Fruit fly (Drosophila melanogaster): ENCODE data around the gene CG8539.

Gene CG8539

DNA sequence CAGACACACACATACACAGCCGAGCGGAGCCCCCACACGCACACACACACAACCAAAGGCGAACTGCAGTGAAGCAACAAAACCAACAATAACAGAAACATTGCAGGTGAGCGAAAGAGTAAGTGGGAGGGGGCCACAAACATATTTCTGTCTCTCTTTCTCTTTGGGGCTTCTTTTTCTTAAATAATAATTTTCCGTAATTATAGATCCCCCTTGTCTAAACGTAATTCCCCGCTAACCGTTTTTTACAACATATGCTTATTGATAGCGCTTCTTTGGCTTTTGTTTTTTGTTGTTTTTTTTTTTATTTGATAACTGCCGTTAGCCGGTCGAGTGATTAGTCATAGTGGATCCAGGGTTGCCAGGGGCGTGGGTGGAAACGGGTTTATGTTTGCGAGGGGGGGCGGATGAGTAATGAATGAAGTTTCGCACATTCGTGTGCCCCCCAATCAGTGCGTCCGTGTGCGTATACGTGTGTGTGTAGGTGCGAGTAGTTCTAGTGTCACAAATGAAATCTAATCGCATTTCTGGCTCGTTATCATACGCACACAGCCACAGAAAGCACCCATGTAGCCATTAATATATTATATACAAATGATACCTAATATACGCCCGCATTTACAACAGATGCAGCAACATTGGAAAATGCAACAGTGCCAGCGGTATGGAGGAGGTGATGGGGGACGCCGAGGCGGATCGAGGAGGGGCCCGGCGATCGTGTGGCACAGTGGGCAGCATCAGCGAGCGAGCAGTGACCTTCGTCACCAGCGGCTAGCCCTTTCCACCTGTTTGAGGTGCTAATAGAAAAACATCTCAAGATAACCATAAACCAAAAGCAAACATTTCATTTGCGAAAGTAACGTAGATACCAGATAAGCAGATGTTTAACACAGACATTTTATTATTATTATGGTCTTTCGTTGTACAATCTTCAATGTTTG lies 30.7 kb upstream of the CG8539 start (continued):
- no peak for TF ChIP-seq wor (GFP tag; IDR thresholded peaks at IDR 0.05)
- no peak for TF ChIP-seq Stat92E (GFP tag; optimal IDR thresholded peaks at IDR 0.05)
- TF ChIP-seq vnd (GFP tag; IDR thresholded peaks at IDR 0.05; ENCODE audit: partially characterized antibody) = no peak
- no peak for TF ChIP-seq zfh1 (GFP tag; IDR thresholded peaks at IDR 0.05)
- TF ChIP-seq CG13624 (GFP tag; optimal IDR thresholded peaks at IDR 0.05) = no peak
- TF ChIP-seq fd96Cb (tag; optimal IDR thresholded peaks at IDR 0.05) = no peak
- no peak for TF ChIP-seq CG17612 (GFP tag; IDR thresholded peaks at IDR 0.05)
- TF ChIP-seq NC2α (GFP tag; optimal IDR thresholded peaks at IDR 0.05) = no peak
- TF ChIP-seq CG1233 (GFP tag; optimal IDR thresholded peaks at IDR 0.05) = no peak
- TF ChIP-seq vvl (GFP tag; IDR thresholded peaks at IDR 0.05) = peak; percentile 12; the same call in 1 of the 2 replicates
- TF ChIP-seq h (optimal IDR thresholded peaks at IDR 0.05) = no peak
- no peak for TF ChIP-seq CG9876 (GFP tag; optimal IDR thresholded peaks at IDR 0.05)
- TF ChIP-seq Taf1 (GFP tag; IDR thresholded peaks at IDR 0.05) = no peak
- TF ChIP-seq Ssrp (tag; optimal IDR thresholded peaks at IDR 0.05) = no peak
- TF ChIP-seq eyg (GFP tag; optimal IDR thresholded peaks at IDR 0.05) = no peak
- TF ChIP-seq ATbp (GFP tag; optimal IDR thresholded peaks at IDR 0.05) = no peak
- no peak for TF ChIP-seq prd (optimal IDR thresholded peaks at IDR 0.05)
- no peak for TF ChIP-seq prd (GFP tag; IDR thresholded peaks at IDR 0.05)
- TF ChIP-seq CG8290 (GFP tag; optimal IDR thresholded peaks at IDR 0.05) = no peak
- TF ChIP-seq CG8290 (tag; optimal IDR thresholded peaks at IDR 0.05) = peak in 1 of 2 experiments; percentile 63
- TF ChIP-seq CG8478 (optimal IDR thresholded peaks at IDR 0.05) = peak; percentile 80
- TF ChIP-seq aop (GFP tag; IDR thresholded peaks at IDR 0.05) = no peak
- TF ChIP-seq dimm (GFP tag; IDR thresholded peaks at IDR 0.05) = no peak
- no peak for TF ChIP-seq CG12236 (GFP tag; optimal IDR thresholded peaks at IDR 0.05)
- TF ChIP-seq pzg (GFP tag; optimal IDR thresholded peaks at IDR 0.05) = no peak
- no peak for TF ChIP-seq CG32767 (GFP tag; IDR thresholded peaks at IDR 0.05)
- TF ChIP-seq zf30C (GFP tag; optimal IDR thresholded peaks at IDR 0.05) = no peak
- TF ChIP-seq CG8388 (GFP tag; optimal IDR thresholded peaks at IDR 0.05) = no peak
- no peak for TF ChIP-seq CG6175 (GFP tag; IDR thresholded peaks at IDR 0.05)
- peak in 1 of 2 experiments; percentile 15 for TF ChIP-seq bsh (GFP tag; optimal IDR thresholded peaks at IDR 0.05)
- TF ChIP-seq CG10979 (tag; optimal IDR thresholded peaks at IDR 0.05) = no peak
- TF ChIP-seq CG13894 (tag; optimal IDR thresholded peaks at IDR 0.05) = no peak
- no peak for TF ChIP-seq HLHmδ (GFP tag; optimal IDR thresholded peaks at IDR 0.05)
- no peak for TF ChIP-seq CTCF (GFP tag; optimal IDR thresholded peaks at IDR 0.05)
- no peak for TF ChIP-seq disco-r (GFP tag; optimal IDR thresholded peaks at IDR 0.05)
- TF ChIP-seq sim (GFP tag; IDR thresholded peaks at IDR 0.05) = no peak
- TF ChIP-seq mam (GFP tag; optimal IDR thresholded peaks at IDR 0.05) = no peak
- TF ChIP-seq CG18011 (GFP tag; optimal IDR thresholded peaks at IDR 0.05) = no peak
- TF ChIP-seq MBD-R2 (GFP tag; IDR thresholded peaks at IDR 0.05) = no peak
- no peak for TF ChIP-seq ranshi (GFP tag; IDR thresholded peaks at IDR 0.05)
- no peak for TF ChIP-seq CG1647 (GFP tag; optimal IDR thresholded peaks at IDR 0.05)
- no peak; the same call in 1 of the 2 replicates for TF ChIP-seq chm (GFP tag; IDR thresholded peaks at IDR 0.05)
- no peak for TF ChIP-seq CG30403 (GFP tag; optimal IDR thresholded peaks at IDR 0.05)
- TF ChIP-seq dm (GFP tag; optimal IDR thresholded peaks at IDR 0.05) = no peak
- no peak for TF ChIP-seq CG2199 (GFP tag; IDR thresholded peaks at IDR 0.05)
- TF ChIP-seq Pdp1 (GFP tag; optimal IDR thresholded peaks at IDR 0.05) = peak in 1 of 2 experiments; percentile 14
- TF ChIP-seq Dek (tag; optimal IDR thresholded peaks at IDR 0.05) = no peak
- 0 out of 3 replicates have a peak, but pooled peaks have one; percentile 17 for TF ChIP-seq CG2889 (GFP tag; IDR thresholded peaks at IDR 0.05)
- no peak for TF ChIP-seq CG4282 (GFP tag; optimal IDR thresholded peaks at IDR 0.05)
- no peak for TF ChIP-seq Blimp-1 (GFP tag; optimal IDR thresholded peaks at IDR 0.05)
- no peak for TF ChIP-seq fd102C (GFP tag; optimal IDR thresholded peaks at IDR 0.05)
